Worm (Caenorhabditis elegans): Measurements from ENCODE around the gene F46B6.6.

The F46B6.6 gene

ce11 chrV:9786721-9787131 lies at the start of gene F46B6.6:
TSS of gene F46B6.6 (minus strand) at chrV:9786868.
- TF ChIP-seq W03F9.2 (tag; optimal IDR thresholded peaks at IDR 0.05) (no peak), dao-5 (tag; optimal IDR thresholded peaks at IDR 0.05) (no peak), him-1 (tag; optimal IDR thresholded peaks at IDR 0.05) (no peak)

ce11 chrV:9835945-9836344 lies 49.3 kb upstream of the F46B6.6 start, which contains the start of gene sru-38:
TSS of gene sru-38 (minus strand) at chrV:9836045.
- TF ChIP-seq him-1 (tag; optimal IDR thresholded peaks at IDR 0.05): no peak

DNA sequence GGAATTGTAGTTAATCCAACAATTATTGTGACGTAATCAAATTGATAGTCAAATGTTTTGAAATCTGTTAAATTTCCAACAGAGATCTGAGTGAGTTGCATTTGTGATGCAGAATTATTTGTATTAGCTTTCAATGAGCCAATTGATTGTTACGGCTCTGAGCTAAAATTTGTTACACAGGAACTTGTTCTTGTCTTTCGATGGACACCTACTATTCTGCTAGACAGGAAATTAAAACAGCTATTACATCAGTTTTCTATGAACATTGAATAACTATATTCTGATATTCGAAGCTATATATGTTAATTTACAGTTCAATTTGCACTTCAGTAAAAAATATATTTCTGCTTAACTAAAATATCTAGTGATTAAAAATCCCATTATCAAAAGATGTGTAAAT lies 47.2 kb upstream of the F46B6.6 start, which contains the start of gene sru-40:
sru-40 (minus strand) TSS at position 101 of the 400 bp plus-strand sequence.
- TF ChIP-seq him-1 (tag; optimal IDR thresholded peaks at IDR 0.05) (no peak), W03F9.2 (tag; optimal IDR thresholded peaks at IDR 0.05) (no peak), dao-5 (tag; optimal IDR thresholded peaks at IDR 0.05) (no peak)

ce11 chrV:9824149-9824548 lies 37.5 kb upstream of the F46B6.6 start, which contains the start of gene str-2:
TSS of gene str-2 (minus strand) at chrV:9824249.
- TF ChIP-seq W03F9.2 (tag; optimal IDR thresholded peaks at IDR 0.05) (no peak), him-1 (tag; optimal IDR thresholded peaks at IDR 0.05) (no peak), dao-5 (tag; optimal IDR thresholded peaks at IDR 0.05) (no peak)

- TF ChIP-seq dao-5 (tag; optimal IDR thresholded peaks at IDR 0.05) (no peak), him-1 (tag; optimal IDR thresholded peaks at IDR 0.05) (no peak), W03F9.2 (tag; optimal IDR thresholded peaks at IDR 0.05) (no peak)
Observed at ce11 chrV:9821724-9822123, 35.1 kb upstream of the F46B6.6 start, which contains the start of gene str-193. TSS of gene str-193 (minus strand) at chrV:9821824.

- TF ChIP-seq W03F9.2 (tag; optimal IDR thresholded peaks at IDR 0.05) (no peak), dao-5 (tag; optimal IDR thresholded peaks at IDR 0.05) (no peak), him-1 (tag; optimal IDR thresholded peaks at IDR 0.05) (no peak)
Observed at ce11 chrV:9816390-9816789, 29.7 kb upstream of the F46B6.6 start, which contains the start of gene sru-31. TSS of gene sru-31 (plus strand) at chrV:9816690.

DNA sequence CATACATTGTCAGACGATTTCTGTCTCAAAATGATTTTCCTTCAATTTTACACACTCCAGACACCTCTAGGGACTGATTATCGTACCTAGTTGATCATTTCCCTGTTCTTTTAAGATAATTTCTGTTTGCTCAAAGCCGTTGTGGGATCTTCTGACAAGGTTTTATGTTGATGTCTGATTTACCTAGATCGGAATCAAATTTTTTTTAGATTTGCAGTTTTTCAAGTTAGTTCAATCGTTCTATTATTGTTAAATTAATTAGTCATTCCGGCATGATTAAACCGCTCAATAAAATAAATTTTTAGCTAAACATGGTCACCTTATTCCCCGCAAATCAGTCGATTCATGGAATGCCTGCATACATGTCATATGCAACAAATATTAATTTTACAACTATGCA lies 26.9 kb upstream of the F46B6.6 start, which contains the start of gene sru-30:
sru-30 (plus strand) TSS at position 301 of the 400 bp plus-strand sequence.
- TF ChIP-seq dao-5 (tag; optimal IDR thresholded peaks at IDR 0.05) (no peak), W03F9.2 (tag; optimal IDR thresholded peaks at IDR 0.05) (no peak), him-1 (tag; optimal IDR thresholded peaks at IDR 0.05) (no peak)

- TF ChIP-seq dao-5 (tag; optimal IDR thresholded peaks at IDR 0.05) (no peak), W03F9.2 (tag; optimal IDR thresholded peaks at IDR 0.05) (no peak), him-1 (tag; optimal IDR thresholded peaks at IDR 0.05) (no peak)
Observed at ce11 chrV:9812216-9812615, 25.5 kb upstream of the F46B6.6 start.

ce11 chrV:9811154-9811553 lies 24.5 kb upstream of the F46B6.6 start, which contains the start of gene sru-29:
TSS of gene sru-29 (plus strand) at chrV:9811454.
- TF ChIP-seq dao-5 (tag; optimal IDR thresholded peaks at IDR 0.05) (no peak), W03F9.2 (tag; optimal IDR thresholded peaks at IDR 0.05) (no peak), him-1 (tag; optimal IDR thresholded peaks at IDR 0.05) (no peak)

- no peak for TF ChIP-seq him-1 (tag; optimal IDR thresholded peaks at IDR 0.05)
- TF ChIP-seq W03F9.2 (tag; optimal IDR thresholded peaks at IDR 0.05): no peak
- TF ChIP-seq dao-5 (tag; optimal IDR thresholded peaks at IDR 0.05): no peak
Observed at ce11 chrV:9805161-9805560, 18.5 kb upstream of the F46B6.6 start, which contains the start of gene sru-37. TSS of gene sru-37 (plus strand) at chrV:9805461.

ce11 chrV:9803176-9803575 lies 16.5 kb upstream of the F46B6.6 start, which contains the start of gene sru-39:
TSS of gene sru-39 (plus strand) at chrV:9803476.
- no peak for TF ChIP-seq dao-5 (tag; optimal IDR thresholded peaks at IDR 0.05)
- TF ChIP-seq him-1 (tag; optimal IDR thresholded peaks at IDR 0.05): no peak
- no peak for TF ChIP-seq W03F9.2 (tag; optimal IDR thresholded peaks at IDR 0.05)

DNA sequence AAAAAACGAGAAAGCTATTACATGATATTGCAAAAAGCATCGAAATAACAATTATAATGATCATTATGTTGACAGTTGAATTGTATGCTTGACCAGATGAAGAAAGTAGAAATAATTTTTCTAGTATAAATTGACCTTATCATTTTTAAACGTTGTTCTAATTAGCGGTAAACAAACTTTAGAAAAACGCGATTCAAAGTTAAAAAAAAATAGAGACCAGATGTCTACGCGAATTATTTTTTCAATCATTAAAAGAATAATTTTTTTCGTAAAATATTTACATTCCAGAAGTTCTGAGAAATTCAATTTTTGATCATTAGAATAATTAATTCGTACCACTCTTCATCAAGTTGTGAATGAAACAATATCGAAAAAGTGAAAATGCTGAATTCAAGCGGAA lies 15.3 kb upstream of the F46B6.6 start, which contains the start of gene F46B6.10:
F46B6.10 (minus strand) TSS at position 101 of the 400 bp plus-strand sequence.
- TF ChIP-seq dao-5 (tag; optimal IDR thresholded peaks at IDR 0.05) (no peak), W03F9.2 (tag; optimal IDR thresholded peaks at IDR 0.05) (no peak), him-1 (tag; optimal IDR thresholded peaks at IDR 0.05) (no peak)

- TF ChIP-seq dao-5 (tag; optimal IDR thresholded peaks at IDR 0.05) (no peak), W03F9.2 (tag; optimal IDR thresholded peaks at IDR 0.05) (no peak), him-1 (tag; optimal IDR thresholded peaks at IDR 0.05) (no peak)
Observed at ce11 chrV:9799076-9799475, 12.4 kb upstream of the F46B6.6 start, which contains the start of gene F46B6.13. TSS of gene F46B6.13 (minus strand) at chrV:9799176.

- TF ChIP-seq W03F9.2 (tag; optimal IDR thresholded peaks at IDR 0.05) (no peak), dao-5 (tag; optimal IDR thresholded peaks at IDR 0.05) (no peak), him-1 (tag; optimal IDR thresholded peaks at IDR 0.05) (no peak)
Observed at ce11 chrV:9798212-9798611, 11.5 kb upstream of the F46B6.6 start.

DNA sequence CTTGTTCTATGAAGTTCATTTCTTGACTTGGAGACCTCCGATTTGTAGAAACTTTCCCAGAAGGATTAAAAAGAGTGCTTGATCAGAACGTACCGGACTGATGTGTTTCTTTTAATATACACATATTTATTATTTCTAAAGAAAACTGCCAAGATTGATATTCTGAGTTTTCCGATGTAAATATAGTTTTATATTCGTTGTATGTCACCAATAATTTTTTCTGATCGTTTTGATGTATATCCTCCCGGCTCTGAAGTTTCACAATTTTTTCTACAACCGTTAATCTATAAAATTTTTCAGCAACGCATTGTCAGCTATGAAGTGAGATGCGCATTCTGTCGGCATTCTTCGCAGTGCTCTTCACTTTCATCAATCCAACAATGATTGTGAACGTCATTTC lies 9.9 kb upstream of the F46B6.6 start, which contains the start of gene F46B6.9:
F46B6.9 (plus strand) TSS at position 301 of the 400 bp plus-strand sequence.
- TF ChIP-seq him-1 (tag; optimal IDR thresholded peaks at IDR 0.05) (no peak), W03F9.2 (tag; optimal IDR thresholded peaks at IDR 0.05) (no peak), dao-5 (tag; optimal IDR thresholded peaks at IDR 0.05) (no peak)
